Fruit fly (Drosophila melanogaster): ENCODE measurements around the gene SdhD.

The SdhD gene

DNA sequence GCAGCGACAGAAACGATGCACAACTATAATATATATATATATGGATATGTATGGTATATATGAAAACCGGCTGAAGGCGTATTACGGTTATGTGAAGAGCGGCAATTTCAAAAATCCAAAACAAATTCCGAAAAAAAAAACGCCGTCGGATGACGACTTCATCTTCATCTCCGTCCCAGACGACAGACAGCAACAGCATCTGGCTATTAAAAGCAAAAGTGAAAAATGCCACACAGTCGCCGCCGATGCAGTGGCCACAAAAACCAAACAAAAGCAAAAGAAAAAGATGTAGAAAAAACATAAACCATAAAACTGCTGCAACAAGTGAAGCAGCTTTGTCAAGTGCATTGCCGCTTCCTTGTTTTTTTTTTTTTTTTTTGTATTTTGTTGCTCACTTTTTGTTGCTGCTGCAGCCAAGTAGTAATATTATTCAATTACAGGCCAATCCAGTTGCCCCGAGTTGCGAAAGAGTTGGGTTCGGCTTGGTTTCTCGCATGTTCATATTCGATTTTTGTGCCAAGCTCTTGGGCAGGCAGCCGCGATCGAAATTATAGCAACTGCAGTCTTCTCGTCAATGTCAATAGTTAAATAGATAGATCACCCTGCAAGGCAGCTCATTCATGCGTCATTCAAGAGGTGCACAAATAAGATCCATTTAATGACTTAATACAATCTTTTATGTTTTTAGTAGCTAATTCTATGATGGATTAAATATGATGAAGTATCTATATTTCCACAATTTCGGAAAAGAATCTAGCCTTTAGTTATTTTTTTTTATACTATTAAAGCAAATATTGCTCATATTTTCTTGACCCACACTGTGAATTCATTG lies 25.6 kb downstream of the SdhD start:
- no peak for TF ChIP-seq CG17801 (GFP tag; optimal IDR thresholded peaks at IDR 0.05; ENCODE audit: partially characterized antibody)

DNA sequence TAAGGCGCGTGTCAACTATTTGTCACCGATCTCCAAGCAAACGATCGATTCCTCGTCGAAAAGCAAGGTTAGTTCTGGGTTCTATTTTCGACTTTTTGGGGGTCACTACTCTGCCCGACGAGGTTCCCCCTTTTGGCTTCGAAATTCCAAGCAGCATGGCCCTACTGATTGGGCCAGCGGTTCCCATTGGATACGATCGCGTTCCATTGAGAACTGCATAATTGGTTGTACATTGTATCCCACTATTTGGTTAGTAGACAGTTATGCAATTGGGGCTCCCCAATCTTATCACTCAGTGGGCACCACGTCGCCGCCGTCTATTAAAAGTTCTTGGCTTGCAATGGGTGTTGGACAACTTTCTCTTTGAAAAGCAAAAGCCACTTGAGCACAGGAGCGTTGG lies 26.6 kb downstream of the SdhD start:
- no peak for TF ChIP-seq CG17801 (GFP tag; optimal IDR thresholded peaks at IDR 0.05; ENCODE audit: partially characterized antibody)

DNA sequence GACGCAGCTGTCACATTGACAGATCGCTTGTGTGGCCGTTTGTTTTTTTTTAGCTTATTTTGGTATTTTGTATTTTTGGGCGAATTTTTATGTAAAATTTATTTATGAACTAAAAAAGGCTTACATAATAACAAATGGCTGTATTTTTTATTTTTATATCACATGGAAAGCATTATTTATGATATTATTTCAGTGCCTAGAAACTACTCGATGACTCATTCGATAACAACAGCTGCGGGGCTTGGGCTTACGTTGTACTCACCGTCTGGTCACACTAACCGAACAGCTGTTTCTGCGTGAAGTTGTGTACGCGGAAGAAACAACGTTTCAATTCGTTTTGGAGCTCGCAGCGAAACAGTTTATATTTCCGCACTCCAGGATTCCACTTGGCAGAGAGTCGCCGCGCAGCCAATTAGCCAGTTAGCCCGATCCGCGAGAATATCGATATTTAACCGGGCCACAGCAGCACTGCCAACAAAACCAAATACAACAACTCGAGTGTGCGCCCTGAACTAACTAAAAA lies 27.3 kb downstream of the SdhD start, which contains the start of the genes Hmgcr and Rpn9:
Hmgcr (plus strand) TSS at position 335 of the 523 bp plus-strand sequence.
Rpn9 (minus strand) TSS at position 473 of the 523 bp plus-strand sequence.
- peak; percentile 37 for TF ChIP-seq CG17801 (GFP tag; optimal IDR thresholded peaks at IDR 0.05; ENCODE audit: partially characterized antibody)

DNA sequence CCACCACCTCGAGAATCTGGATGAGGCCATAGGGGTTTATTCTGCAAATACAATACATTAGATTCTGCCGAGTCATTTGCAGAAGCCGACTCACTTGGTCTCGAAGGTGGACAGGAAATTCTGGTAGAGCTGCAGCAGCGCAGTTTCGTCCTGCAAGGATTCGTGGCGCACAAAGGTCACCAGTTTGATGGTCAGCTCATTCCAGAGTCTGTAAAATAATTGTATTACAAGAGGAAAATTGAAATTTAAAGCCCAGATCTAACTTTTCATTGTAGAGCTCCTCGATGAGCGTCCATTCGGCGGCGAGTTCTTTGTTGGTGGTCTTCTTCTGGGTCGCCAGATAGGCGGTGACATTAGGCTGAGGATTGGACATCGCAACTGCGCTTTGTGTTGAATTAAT lies 27.9 kb downstream of the SdhD start:
- no peak for TF ChIP-seq CG17801 (GFP tag; optimal IDR thresholded peaks at IDR 0.05; ENCODE audit: partially characterized antibody)

DNA sequence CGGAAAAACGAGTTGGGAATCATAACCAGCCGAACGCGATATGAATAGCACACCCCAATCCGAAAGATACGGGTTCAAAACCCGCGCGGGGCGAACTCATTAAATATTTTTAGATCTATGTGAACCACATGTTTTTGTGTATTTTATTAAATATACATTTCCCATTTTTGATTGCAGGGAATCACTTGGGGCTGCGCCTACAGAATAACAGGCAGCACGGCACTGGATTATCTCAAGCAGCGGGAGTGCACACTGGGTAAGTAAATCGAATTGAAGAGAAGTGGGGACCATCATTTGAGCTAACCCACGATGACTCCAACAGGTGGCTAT lies 30.0 kb downstream of the SdhD start:
- no peak for TF ChIP-seq CG17801 (GFP tag; optimal IDR thresholded peaks at IDR 0.05; ENCODE audit: partially characterized antibody)

DNA sequence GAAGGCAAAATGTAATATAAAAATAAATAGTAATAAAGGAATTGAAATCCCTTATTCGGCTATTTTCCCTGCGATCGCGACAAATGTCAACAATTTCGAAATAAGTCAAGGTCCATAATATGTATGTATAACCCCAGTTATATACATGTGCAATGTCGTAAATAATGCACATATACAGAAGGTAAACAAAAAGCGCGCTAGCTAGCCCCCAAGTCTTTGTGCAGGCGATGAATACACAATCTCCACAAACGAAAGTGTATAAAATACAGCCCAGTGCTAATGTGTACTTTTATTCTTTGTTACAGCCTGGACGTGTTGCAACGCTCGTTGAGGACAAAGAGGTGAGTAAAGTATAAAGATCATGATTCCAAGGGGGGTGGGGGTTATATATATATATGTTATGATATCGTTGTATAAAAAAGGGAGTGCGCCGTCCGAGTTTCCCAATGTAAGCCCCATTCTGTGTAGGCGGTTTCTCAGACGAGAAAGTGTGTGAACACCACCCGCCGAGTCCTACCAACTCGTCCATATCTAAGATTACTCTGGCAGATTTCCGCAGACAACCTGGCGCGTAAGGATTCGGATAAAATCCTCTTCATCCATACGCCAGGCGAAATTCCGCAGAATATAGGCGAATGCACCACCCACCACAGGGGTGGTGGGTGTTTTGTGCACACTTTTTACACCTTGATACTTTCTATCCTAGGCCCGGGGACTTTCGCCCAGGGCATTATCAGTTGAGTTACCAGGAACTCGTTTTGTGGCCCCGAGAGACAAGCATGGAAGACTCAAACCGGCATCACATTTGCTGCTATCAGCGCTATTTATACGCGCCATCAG lies 30.5 kb downstream of the SdhD start:
- TF ChIP-seq CG17801 (GFP tag; optimal IDR thresholded peaks at IDR 0.05; ENCODE audit: partially characterized antibody), result no peak

DNA sequence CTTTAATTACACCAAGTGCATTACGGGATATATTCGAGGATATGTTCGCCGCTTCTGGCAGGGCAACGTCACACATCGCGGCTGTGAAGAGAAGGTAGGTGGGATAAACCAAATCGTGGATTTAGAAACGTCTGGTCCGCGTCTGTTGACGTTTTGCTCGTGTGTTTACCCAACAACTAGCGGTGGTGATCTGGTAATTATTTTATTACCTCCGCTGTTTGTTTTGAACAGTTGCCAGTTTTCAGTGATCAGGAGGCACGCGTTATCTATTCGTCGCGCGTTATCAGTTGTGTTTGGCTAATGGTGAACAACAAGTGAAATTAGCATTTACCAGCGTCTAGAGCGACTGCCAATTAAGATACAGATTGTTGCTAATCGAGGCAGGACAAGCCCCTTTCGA lies 31.3 kb downstream of the SdhD start:
- TF ChIP-seq CG17801 (GFP tag; optimal IDR thresholded peaks at IDR 0.05; ENCODE audit: partially characterized antibody), result no peak

DNA sequence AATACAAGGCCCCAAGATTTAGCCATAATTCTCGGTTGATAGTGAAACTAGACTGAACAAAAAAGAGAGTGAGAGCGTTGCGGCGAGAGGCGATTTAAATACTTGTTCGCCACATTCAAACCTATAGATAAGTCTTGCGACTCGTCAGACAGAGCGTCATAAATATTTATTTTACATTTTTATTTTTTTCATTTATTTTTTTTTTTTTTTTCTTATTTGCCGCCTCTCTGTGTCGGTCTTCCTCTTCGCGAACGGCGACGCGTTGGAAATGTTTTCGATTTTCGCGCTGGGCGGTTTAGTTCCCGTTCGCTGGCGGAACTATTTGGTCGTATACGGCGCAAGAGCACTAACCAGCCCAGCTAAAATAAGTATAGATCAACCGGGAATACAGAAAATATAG lies 32.3 kb downstream of the SdhD start:
- TF ChIP-seq CG17801 (GFP tag; optimal IDR thresholded peaks at IDR 0.05; ENCODE audit: partially characterized antibody), result peak; percentile 69

DNA sequence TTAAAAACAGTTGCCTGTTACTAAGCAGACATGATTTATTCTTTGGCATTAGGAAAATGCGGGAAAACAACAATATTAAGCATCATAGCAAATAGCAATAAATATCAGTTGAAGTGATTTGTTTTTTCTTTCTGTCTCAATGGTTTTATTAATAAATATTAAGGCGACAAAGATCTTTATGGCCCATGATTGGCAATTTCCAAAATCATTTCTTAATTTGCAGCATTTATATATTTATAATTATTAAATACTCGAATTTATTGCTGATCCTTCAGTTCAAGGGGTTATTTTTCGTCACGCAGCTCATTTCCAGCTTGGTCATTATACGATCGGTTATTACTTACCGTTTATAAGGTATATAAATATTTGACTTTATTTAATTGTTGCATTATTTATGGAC lies 32.7 kb downstream of the SdhD start:
- TF ChIP-seq CG17801 (GFP tag; optimal IDR thresholded peaks at IDR 0.05; ENCODE audit: partially characterized antibody), result no peak

DNA sequence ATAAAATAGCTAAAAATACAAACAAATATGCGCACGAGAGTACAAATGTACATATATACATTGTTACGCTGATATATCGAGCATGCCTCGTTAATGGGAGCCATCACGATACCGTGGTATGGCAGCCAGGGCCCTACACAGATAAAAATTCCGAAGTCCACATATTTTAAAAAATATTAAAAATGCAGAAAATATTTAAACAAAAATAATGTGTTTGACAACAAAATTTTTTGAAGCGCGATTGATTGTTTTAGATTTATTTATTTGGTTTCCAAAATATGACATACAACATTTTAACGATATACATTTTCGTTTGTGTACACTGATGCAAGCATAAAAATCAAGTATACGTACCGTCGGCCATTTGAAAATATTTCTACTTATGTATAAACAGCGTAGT lies 33.7 kb downstream of the SdhD start:
- peak; percentile 51 for TF ChIP-seq CG17801 (GFP tag; optimal IDR thresholded peaks at IDR 0.05; ENCODE audit: partially characterized antibody)

DNA sequence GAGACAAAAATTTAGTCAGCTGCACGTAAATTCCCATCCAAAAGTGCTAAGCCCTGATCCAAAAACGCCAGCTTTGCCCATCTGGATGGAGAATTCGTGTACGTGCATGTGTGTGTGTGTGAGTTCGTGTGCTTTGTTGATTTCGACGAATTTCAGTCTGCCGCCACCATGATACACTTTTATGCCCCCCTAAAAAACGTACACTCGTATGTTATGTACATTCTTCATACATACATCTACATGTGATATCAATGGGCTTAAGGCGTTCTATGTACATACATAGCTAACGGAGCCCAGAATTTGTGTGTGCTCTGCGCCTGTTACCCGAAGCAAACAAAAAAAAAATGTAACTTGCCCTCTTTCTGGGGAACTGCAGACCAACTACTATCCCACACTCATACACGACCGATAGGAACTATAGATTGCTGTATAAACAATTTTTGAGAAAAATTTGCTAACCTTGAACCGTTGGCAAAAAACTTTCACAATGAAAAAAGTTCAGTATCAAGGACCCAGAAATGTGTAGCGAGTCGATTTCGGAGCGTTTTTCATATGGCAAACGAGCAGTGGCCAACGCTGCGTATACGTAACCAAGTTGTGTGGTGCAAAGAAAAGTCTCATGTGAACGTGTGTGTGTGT lies 34.6 kb downstream of the SdhD start:
- no peak for TF ChIP-seq CG17801 (GFP tag; optimal IDR thresholded peaks at IDR 0.05; ENCODE audit: partially characterized antibody)

DNA sequence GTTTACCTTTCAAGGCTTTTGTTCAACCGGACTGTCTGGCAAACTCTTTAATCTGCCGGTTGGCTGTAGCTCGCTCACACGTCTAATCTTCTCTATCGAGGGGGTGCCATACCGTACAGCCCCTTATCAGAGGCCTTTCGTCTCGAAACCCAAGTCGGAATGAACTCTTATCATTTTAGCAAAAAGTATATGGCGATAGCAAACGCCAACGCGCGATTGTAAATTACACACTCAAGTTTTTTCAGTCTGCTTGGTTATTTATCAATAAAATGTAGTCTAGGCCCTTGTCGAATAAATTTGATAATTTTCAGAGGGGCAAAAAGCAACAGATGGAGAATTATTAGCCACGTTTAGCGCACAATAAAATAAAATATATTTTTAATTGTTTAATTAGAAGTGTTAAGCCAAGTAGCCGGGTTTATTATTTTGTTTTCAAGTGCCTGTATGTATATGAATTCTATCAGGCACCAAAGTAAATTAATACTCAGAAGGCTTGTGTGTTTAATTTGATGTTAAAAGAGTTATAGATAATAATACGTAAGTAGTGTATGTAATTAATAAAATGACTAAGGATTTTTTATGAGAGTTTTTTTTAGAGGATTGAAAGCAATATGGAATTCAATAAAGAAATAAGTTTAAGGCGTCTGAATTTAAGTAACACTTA lies 35.4 kb downstream of the SdhD start:
- no peak for TF ChIP-seq CG17801 (GFP tag; optimal IDR thresholded peaks at IDR 0.05; ENCODE audit: partially characterized antibody)

DNA sequence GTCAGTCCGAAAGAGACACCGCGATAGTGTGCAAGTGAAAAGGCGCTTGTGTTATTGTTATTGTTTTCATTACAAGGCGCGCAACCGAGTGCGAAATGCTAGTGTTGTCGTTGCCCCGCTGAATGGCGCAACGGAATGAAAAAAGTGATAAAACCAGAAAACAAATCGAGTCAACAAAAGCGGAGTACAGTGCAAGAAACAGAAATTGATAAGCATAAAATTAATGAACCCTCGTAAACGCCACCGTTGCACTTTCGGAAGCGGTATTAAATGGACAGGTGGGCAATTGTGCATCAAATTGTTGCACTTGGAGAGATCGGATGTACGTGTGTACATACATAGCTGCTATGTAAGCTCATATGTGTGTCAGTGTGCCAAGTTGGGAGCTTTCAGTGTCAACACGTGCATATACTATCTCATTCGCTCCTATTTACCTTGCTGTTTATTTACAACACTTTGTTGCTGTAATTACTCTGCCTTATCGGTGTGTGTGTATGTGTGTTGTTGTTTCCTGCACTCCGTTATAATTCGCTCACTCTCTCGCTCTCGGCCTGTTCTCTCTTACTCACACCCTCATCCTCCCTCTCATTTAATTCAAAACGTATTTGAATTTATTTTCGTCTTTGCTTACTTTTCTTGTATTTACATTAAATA lies 36.9 kb downstream of the SdhD start:
- peak; percentile 17 for TF ChIP-seq CG17801 (GFP tag; optimal IDR thresholded peaks at IDR 0.05; ENCODE audit: partially characterized antibody)

DNA sequence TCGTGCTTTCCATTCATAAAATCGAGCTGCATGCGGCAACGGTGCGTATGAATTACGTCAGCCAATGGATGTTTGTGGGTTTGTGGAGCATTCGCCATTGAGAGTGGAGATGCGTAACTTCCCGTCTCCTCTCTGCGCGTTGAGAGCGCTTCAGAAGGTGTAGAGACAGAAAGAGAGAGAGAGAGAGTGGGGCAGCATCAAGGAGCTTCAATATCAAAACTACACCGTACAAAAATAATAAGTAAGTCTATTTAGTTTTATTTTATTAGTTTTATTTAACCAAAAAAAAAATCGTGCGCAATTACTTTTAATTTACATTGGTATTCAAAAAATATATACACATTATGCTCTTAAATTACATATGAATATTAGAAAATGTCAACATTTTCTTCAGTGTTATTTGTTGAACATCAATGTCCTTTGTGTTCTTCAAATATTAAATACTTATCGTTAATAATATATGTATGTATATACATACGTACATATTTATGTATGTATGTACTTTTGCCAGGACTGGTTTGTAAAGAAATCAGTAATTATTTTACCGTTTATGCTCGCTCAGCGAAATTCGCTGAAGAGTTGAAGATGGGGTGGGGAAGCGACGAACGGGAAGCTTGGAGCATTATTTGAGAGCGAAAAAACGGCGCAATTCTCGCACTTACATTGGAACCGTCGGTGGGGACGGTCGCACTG lies 37.6 kb downstream of the SdhD start, which contains the start of gene CG10365:
CG10365 (plus strand) TSS at position 652 of the 693 bp plus-strand sequence.
- no peak for TF ChIP-seq CG17801 (GFP tag; optimal IDR thresholded peaks at IDR 0.05; ENCODE audit: partially characterized antibody)
